Worm (Caenorhabditis elegans) whole organism, young adult: ENCODE measurements around the gene spp-12.

Experiments used
- B0336.3 ChIP-seq: fragments of 200-800 bp; sonication (Bioruptor generic); IDR thresholded peaks from 2 replicates; pipeline ENCODE4 v1.3.6; 2022; ENCODE audit warnings: missing genetic modification characterization, missing compliant biosample characterization
- fkh-3 ChIP-seq: sonication (generic microtip); optimal IDR thresholded peaks from 2 replicates; lab custom pipeline; 2016; ENCODE audit warnings: mild to moderate bottlenecking, missing genetic modification characterization, missing compliant biosample characterization
- lin-26 ChIP-seq: fragments of 200-800 bp; sonication (Bioruptor generic); IDR thresholded peaks from 2 replicates; pipeline ENCODE4 v1.3.6; 2022; ENCODE audit warnings: missing genetic modification reagents, missing genetic modification characterization, missing compliant biosample characterization

ce11 chrV:13892457-13893375 lies 3.1 kb downstream of the spp-12 start, which contains the start of gene sptl-3:
- no peak for TF ChIP-seq fkh-3 (tag; lab: Kevin White, UChicago)
- no peak for TF ChIP-seq lin-26 (GFP tag; lab: Robert Waterston, UW)
- TF ChIP-seq B0336.3 (GFP tag; lab: Robert Waterston, UW) = no peak
